Worm (Caenorhabditis elegans) whole organism, L2 larva: Measurements from ENCODE around the gene dhhc-5.

ENCODE experiments used
- ama-1 ChIP-seq: fragments of 150-350 bp; optimal IDR thresholded peaks from 2 replicates; lab custom pipeline; 2018; ENCODE audit warnings: inconsistent platforms
- blmp-1 ChIP-seq: sonication (generic microtip); optimal IDR thresholded peaks from 2 replicates; lab custom pipeline; 2017; ENCODE audit warnings: missing genetic modification characterization, mild to moderate bottlenecking, missing compliant biosample characterization, antibody characterized with exemption, moderate library complexity; ENCODE audit not compliant: insufficient read depth
- dmd-4 ChIP-seq: sonication (generic microtip); optimal IDR thresholded peaks from 2 replicates; lab custom pipeline; 2017; ENCODE audit warnings: missing biosample characterization, missing genetic modification characterization
- elt-3 ChIP-seq: sonication (generic microtip); optimal IDR thresholded peaks from 2 replicates; lab custom pipeline; 2017; ENCODE audit warnings: missing biosample characterization, missing genetic modification characterization
- fos-1 ChIP-seq: fragments of 150-350 bp; optimal IDR thresholded peaks from 2 replicates; lab custom pipeline; 2014; ENCODE audit warnings: missing biosample characterization, missing genetic modification characterization
- lin-13 ChIP-seq: fragments of 150-350 bp; optimal IDR thresholded peaks from 2 replicates; lab custom pipeline; 2014; ENCODE audit warnings: missing biosample characterization, missing genetic modification reagents, missing genetic modification characterization
- lin-39 ChIP-seq: fragments of 150-350 bp; optimal IDR thresholded peaks from 2 replicates; lab custom pipeline; 2014; ENCODE audit warnings: missing biosample characterization, missing genetic modification reagents, missing genetic modification characterization
- nhr-25 ChIP-seq: fragments of 150-350 bp; sonication (generic microtip); optimal IDR thresholded peaks from 3 replicates; lab custom pipeline; 2014; ENCODE audit warnings: missing biosample characterization, missing genetic modification characterization
- unc-39 ChIP-seq: fragments of 150-350 bp; optimal IDR thresholded peaks from 2 replicates; lab custom pipeline; 2014; ENCODE audit warnings: missing biosample characterization, missing genetic modification characterization
- zag-1 ChIP-seq: fragments of 150-350 bp; optimal IDR thresholded peaks from 2 replicates; lab custom pipeline; 2014; ENCODE audit warnings: missing biosample characterization, missing genetic modification characterization
- ztf-11 ChIP-seq: sonication (generic microtip); optimal IDR thresholded peaks from 2 replicates; lab custom pipeline; 2017; ENCODE audit warnings: missing biosample characterization, missing genetic modification characterization
- ztf-4 ChIP-seq: fragments of 150-350 bp; optimal IDR thresholded peaks from 2 replicates; lab custom pipeline; 2014; ENCODE audit warnings: missing biosample characterization, missing genetic modification characterization

- TF ChIP-seq zag-1 (tag; lab: Kevin White, UChicago) (no peak), ztf-11 (tag; lab: Kevin White, UChicago) (no peak), unc-39 (tag; lab: Kevin White, UChicago) (no peak), lin-39 (tag; lab: Kevin White, UChicago) (no peak), ztf-4 (tag; lab: Kevin White, UChicago) (no peak), elt-3 (tag; lab: Kevin White, UChicago) (no peak), nhr-25 (tag; lab: Kevin White, UChicago) (no peak), lin-13 (GFP tag; lab: Kevin White, UChicago) (no peak), ama-1 (lab: Kevin White, UChicago) (no peak), blmp-1 (no peak), dmd-4 (tag; lab: Kevin White, UChicago) (no peak), fos-1 (no peak)
Measured at ce11 chrIII:6831312-6831711, 17.5 kb downstream of the dhhc-5 start.
